Fruit fly (Drosophila melanogaster) ovary, adult (tissue): ENCODE results near the gene CG10137.

Source experiments
- CG17801 ChIP-seq: fragments of 200-800 bp; optimal IDR thresholded peaks from 2 replicates; lab custom pipeline; 2019; ENCODE audit warnings: missing biosample characterization, mild to moderate bottlenecking, missing genetic modification characterization, moderate library complexity; ENCODE audit not compliant: partially characterized antibody

The CG10137 gene

dm6 chr2L:19563029-19563980, 36.8 kb downstream of the CG10137 start, which contains the start of gene CG13078:
Gene CG13078, plus strand, starts transcription at chr2L:19563930.
- no peak for TF ChIP-seq CG17801 (GFP tag; lab: Kevin White, UChicago)

- TF ChIP-seq CG17801 (GFP tag; lab: Kevin White, UChicago), result no peak
Measured at dm6 chr2L:19565233-19565898, 38.9 kb downstream of the CG10137 start, which contains the start of gene CG13077. Gene CG13077, plus strand, starts transcription at chr2L:19565863.

- no peak for TF ChIP-seq CG17801 (GFP tag; lab: Kevin White, UChicago)
Measured at dm6 chr2L:19567305-19567898, 40.9 kb downstream of the CG10137 start.

DNA sequence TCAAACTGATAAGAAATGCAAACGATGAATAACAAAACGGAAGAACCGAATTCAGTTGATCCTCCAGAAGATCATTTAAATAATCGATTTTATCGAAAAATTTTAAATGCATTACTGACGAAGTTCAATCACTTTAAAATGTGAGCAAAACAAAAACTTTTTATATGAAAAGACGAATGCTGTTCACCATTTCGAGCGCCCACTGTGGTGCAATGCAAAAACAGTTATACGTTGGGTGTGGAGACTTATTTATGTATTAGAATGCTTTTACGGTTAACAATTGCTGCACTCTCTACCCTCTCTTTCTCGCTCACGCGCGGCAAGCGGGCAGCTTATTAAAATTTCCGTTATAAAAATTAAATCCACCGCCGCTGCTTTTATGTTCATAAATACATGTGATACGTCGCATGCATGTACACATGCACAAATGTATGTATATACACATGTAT, 44.3 kb downstream of the CG10137 start:
- peak; percentile 45 for TF ChIP-seq CG17801 (GFP tag; lab: Kevin White, UChicago)

dm6 chr2L:19571574-19572495, 45.3 kb downstream of the CG10137 start:
- no peak for TF ChIP-seq CG17801 (GFP tag; lab: Kevin White, UChicago)

- peak; percentile 56 for TF ChIP-seq CG17801 (GFP tag; lab: Kevin White, UChicago)
Measured at dm6 chr2L:19572496-19573317, 46.2 kb downstream of the CG10137 start.

dm6 chr2L:19574364-19574763, 47.9 kb downstream of the CG10137 start:
- TF ChIP-seq CG17801 (GFP tag; lab: Kevin White, UChicago), result no peak

DNA sequence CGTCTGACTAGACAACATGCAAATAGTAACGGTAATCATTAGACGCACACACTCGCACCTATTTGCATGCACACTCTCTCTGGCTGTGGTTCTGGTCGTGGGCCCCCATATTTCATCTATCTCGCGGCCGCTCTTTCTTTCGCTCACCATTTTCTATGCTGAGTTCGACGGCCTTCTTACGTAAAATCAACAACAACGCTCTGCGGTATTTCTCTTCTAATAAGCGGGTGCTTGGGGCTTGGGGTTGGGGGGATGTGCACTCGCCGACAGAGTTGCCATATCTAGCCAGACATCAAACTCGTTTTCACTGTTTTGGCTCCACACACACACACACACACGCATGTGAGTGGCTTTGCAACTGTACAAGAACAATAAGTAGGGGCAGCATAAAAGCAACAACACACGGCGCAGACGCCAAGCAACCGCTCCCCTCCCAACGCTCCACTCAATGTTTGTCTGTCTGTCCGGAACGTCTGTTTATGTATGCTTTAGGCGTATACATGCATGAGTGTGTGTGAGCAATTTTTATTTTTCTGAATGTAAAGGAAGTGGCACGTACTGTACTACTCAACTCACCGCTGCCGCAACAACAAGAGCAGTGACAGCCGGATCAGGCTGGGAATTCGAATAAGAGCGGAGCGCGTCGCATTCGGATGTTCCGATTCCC, 48.6 kb downstream of the CG10137 start:
- no peak for TF ChIP-seq CG17801 (GFP tag; lab: Kevin White, UChicago)

dm6 chr2L:19575626-19576298, 49.3 kb downstream of the CG10137 start:
- peak; percentile 14 for TF ChIP-seq CG17801 (GFP tag; lab: Kevin White, UChicago)

DNA sequence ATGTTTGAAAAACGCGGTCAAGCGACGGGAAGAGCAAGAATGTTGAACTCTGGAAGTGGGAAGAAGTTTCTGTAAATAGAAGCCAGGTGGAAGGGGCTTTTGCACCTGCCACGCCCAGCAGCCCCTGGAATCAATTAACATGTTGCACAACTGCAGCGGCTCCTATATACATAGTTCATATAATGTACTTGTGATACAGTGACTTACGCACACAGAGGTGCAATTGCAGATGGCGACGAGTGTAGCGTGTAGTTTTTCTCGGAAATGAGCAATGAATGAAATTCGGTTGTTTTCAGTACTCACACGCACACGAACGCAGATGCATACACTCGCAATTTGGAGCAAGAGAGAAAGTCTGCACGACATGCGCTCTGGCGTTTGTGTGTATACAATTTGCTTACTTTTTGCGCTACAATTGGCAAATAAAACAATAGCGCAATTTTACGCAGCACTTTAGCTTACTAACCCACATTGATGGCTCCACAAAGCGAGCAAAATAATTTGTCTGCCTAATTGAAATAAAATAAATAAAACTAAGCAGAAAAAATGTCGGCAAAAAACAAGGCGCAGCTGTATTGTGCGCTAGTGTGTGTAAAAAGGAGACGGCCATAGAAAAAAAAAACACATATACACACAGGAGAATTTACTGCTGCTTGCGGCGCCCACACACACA, 49.9 kb downstream of the CG10137 start:
- TF ChIP-seq CG17801 (GFP tag; lab: Kevin White, UChicago), result peak; percentile 56

- peak; percentile 17 for TF ChIP-seq CG17801 (GFP tag; lab: Kevin White, UChicago)
Measured at dm6 chr2L:19577187-19577765, 50.8 kb downstream of the CG10137 start, which contains the start of the genes spi and msb1l. Gene spi, minus strand, starts transcription at chr2L:19577315. Gene msb1l, plus strand, starts transcription at chr2L:19577701.
